Worm (Caenorhabditis elegans): ENCODE data around the gene Y55F3C.17.

DNA sequence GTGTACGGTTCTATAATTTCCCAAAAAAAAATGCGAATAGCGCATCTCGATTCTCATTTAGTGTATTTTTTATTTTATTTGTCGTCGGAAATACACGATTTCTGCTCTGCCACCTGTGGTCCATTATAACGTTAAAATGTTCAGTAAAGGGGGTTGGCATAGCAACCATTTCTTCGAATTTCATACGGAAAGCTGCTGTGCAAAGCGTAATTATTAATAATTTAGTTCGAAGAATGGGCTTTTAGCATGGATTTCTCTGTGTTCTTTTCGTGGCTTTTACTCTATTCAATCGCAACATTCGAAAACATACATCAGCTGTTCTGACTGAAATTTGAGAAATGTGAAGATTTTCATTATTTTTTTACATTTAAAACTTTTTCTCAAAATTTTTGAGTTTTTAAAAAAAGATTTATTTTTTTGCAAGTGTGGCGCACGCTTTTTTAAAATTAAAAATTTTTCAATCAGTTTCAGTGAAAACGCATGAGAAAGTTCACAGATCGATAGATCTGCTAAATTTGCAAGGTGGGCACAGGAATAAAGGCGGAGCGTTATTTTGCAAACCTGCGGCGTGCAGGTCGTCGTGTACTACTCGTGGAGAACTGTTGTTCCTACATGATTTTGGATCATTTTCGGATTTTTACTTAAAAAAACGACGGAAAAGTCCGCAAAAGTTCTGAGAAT lies 39.6 kb downstream of the Y55F3C.17 start:
- TF ChIP-seq tbx-9 (tag; optimal IDR thresholded peaks at IDR 0.05; ENCODE audit: borderline replicate concordance) (no peak), madf-3 (GFP tag; IDR thresholded peaks at IDR 0.05) (no peak), snpc-4 (GFP tag; optimal IDR thresholded peaks at IDR 0.05) (no peak), snpc-4 (tag; optimal IDR thresholded peaks at IDR 0.05) (no peak), snpc-1.3 (tag; optimal IDR thresholded peaks at IDR 0.05; ENCODE audit: insufficient read depth) (no peak), F39B2.1 (GFP tag; IDR thresholded peaks at IDR 0.05) (no peak), mcd-1 (GFP tag; IDR thresholded peaks at IDR 0.05) (no peak), unc-62 (GFP tag; optimal IDR thresholded peaks at IDR 0.05) (no peak), rec-8 (tag; optimal IDR thresholded peaks at IDR 0.05) (no peak), ceh-27 (GFP tag; optimal IDR thresholded peaks at IDR 0.05) (no peak), Y56A3A.18 (GFP tag; IDR thresholded peaks at IDR 0.05) (no peak), fkh-3 (tag; optimal IDR thresholded peaks at IDR 0.05) (no peak), nfya-1 (tag; optimal IDR thresholded peaks at IDR 0.05; ENCODE audit: borderline replicate concordance, insufficient read depth) (no peak), C17E4.6 (GFP tag; IDR thresholded peaks at IDR 0.05) (no peak), ama-1 (optimal IDR thresholded peaks at IDR 0.05) (no peak), ama-1 (GFP tag; optimal IDR thresholded peaks at IDR 0.05) (no peak)

Measured in whole organism, young adult.